Worm (Caenorhabditis elegans) whole organism, mixed stage, embryonic: ENCODE measurements around the gene C05C9.2.

Experiments used
- ceh-39 ChIP-seq: fragments of 150-350 bp; optimal IDR thresholded peaks from 2 replicates; lab custom pipeline; 2014; ENCODE audit warnings: missing biosample characterization, missing genetic modification characterization
- ceh-83 ChIP-seq: fragments of 200-800 bp; sonication (Bioruptor generic); optimal IDR thresholded peaks from 2 replicates; lab custom pipeline; 2018; ENCODE audit warnings: mild to moderate bottlenecking, missing genetic modification characterization, missing compliant biosample characterization
- ces-1 ChIP-seq: fragments of 150-350 bp; optimal IDR thresholded peaks from 2 replicates; lab custom pipeline; 2014; ENCODE audit warnings: missing biosample characterization, missing genetic modification reagents, missing genetic modification characterization
- elt-3 ChIP-seq: fragments of 150-350 bp; optimal IDR thresholded peaks from 2 replicates; lab custom pipeline; 2014; ENCODE audit warnings: missing biosample characterization, missing genetic modification characterization
- lin-13 ChIP-seq: fragments of 150-350 bp; optimal IDR thresholded peaks from 2 replicates; lab custom pipeline; 2014; ENCODE audit warnings: missing biosample characterization, missing genetic modification characterization
- mep-1 ChIP-seq: fragments of 150-350 bp; optimal IDR thresholded peaks from 2 replicates; lab custom pipeline; 2017; ENCODE audit warnings: missing biosample characterization, missing genetic modification reagents, missing genetic modification characterization, inconsistent platforms
- nhr-12 ChIP-seq: fragments of 150-350 bp; optimal IDR thresholded peaks from 2 replicates; lab custom pipeline; 2014; ENCODE audit warnings: missing biosample characterization, missing genetic modification characterization
- nhr-237 ChIP-seq: fragments of 150-350 bp; optimal IDR thresholded peaks from 2 replicates; lab custom pipeline; 2014; ENCODE audit warnings: missing biosample characterization, missing genetic modification characterization
- nhr-76 ChIP-seq: sonication (generic microtip); optimal IDR thresholded peaks from 2 replicates; lab custom pipeline; 2017; ENCODE audit warnings: missing biosample characterization, missing genetic modification characterization
- snpc-4 ChIP-seq: fragments of 150-350 bp; optimal IDR thresholded peaks from 2 replicates; lab custom pipeline; 2014; ENCODE audit warnings: missing biosample characterization, missing genetic modification characterization
- tbx-8 ChIP-seq: fragments of 200-800 bp; sonication (Bioruptor generic); optimal IDR thresholded peaks from 2 replicates; lab custom pipeline; 2018; ENCODE audit warnings: mild to moderate bottlenecking, missing genetic modification characterization, moderate library complexity, missing compliant biosample characterization
- unc-39 ChIP-seq: fragments of 150-350 bp; optimal IDR thresholded peaks from 2 replicates; lab custom pipeline; 2014; ENCODE audit warnings: missing biosample characterization, missing genetic modification characterization

ce11 chrX:11206953-11207352 lies 54.1 kb downstream of the C05C9.2 start, which contains the start of gene hst-2:
- TF ChIP-seq nhr-237 (tag; lab: Kevin White, UChicago): peak; percentile 43
- TF ChIP-seq mep-1 (tag; lab: Kevin White, UChicago): peak; percentile 89
- TF ChIP-seq nhr-12: no peak
- TF ChIP-seq elt-3 (tag; lab: Kevin White, UChicago): peak; percentile 2
- peak; percentile 52 for TF ChIP-seq ces-1 (GFP tag; lab: Kevin White, UChicago)
- TF ChIP-seq ceh-39: peak; percentile 59
- TF ChIP-seq ceh-83 (GFP tag; lab: Kevin White, UChicago): no peak
- no peak for TF ChIP-seq unc-39
- TF ChIP-seq snpc-4 (tag; lab: Kevin White, UChicago): no peak
- TF ChIP-seq lin-13 (tag; lab: Kevin White, UChicago): peak; percentile 64
- no peak for TF ChIP-seq nhr-76 (tag; lab: Kevin White, UChicago)
- TF ChIP-seq tbx-8: no peak
